Worm (Caenorhabditis elegans) whole organism, L4 larva: ENCODE data around the gene twk-23.

ENCODE experiments used
- F49E8.2 ChIP-seq: sonication (generic microtip); optimal IDR thresholded peaks from 2 replicates; lab custom pipeline; 2016; ENCODE audit warnings: missing compliant biosample characterization, mild to moderate bottlenecking, missing genetic modification characterization, borderline replicate concordance
- Y105C5A.15 ChIP-seq: fragments of 200-800 bp; sonication (Bioruptor generic); IDR thresholded peaks from 2 replicates; pipeline ENCODE4 v1.3.6; 2022; ENCODE audit warnings: missing genetic modification characterization, missing compliant biosample characterization
- Y5F2A.4 ChIP-seq: fragments of 200-800 bp; sonication (Bioruptor generic); optimal IDR thresholded peaks from 2 replicates; lab custom pipeline; 2018; ENCODE audit warnings: mild to moderate bottlenecking, missing genetic modification characterization, missing compliant biosample characterization
- Y75B8A.6 ChIP-seq: fragments of 200-800 bp; sonication (Bioruptor generic); IDR thresholded peaks from 2 replicates; pipeline ENCODE4 v1.3.6; 2022; ENCODE audit warnings: missing genetic modification reagents, missing genetic modification characterization, missing compliant biosample characterization
- ZK546.5 ChIP-seq, 2 experiments: sonication (generic microtip); optimal IDR thresholded peaks; 2 replicates each; lab custom pipeline; 2017; ENCODE audit warnings: missing biosample characterization in 2 of 2, missing genetic modification characterization in 2 of 2
- aha-1 ChIP-seq: fragments of 150-350 bp; peaks from one replicate; lab custom pipeline; 2014; ENCODE audit warnings: missing biosample characterization, missing genetic modification characterization
- arid-1 ChIP-seq: fragments of 200-800 bp; sonication (Bioruptor generic); conservative IDR thresholded peaks from 2 replicates; pipeline ENCODE4 v1.3.6; 2022; ENCODE audit warnings: missing genetic modification reagents, missing genetic modification characterization, missing compliant biosample characterization
- ceh-20 ChIP-seq: fragments of 200-800 bp; sonication (Bioruptor generic); IDR thresholded peaks from 2 replicates; pipeline ENCODE4 v1.3.6; 2022; ENCODE audit warnings: missing genetic modification reagents, missing genetic modification characterization, missing compliant biosample characterization
- ceh-32 ChIP-seq: sonication (generic microtip); optimal IDR thresholded peaks from 2 replicates; lab custom pipeline; 2016; ENCODE audit warnings: mild to moderate bottlenecking, missing genetic modification characterization, missing compliant biosample characterization; ENCODE audit not compliant: poor library complexity
- ceh-44 ChIP-seq: fragments of 200-800 bp; sonication (Bioruptor generic); IDR thresholded peaks from 2 replicates; pipeline ENCODE4 v1.3.6; 2022; ENCODE audit warnings: missing genetic modification reagents, missing genetic modification characterization, missing compliant biosample characterization
- ctbp-1 ChIP-seq: fragments of 200-800 bp; sonication (Bioruptor generic); IDR thresholded peaks from 2 replicates; pipeline ENCODE4 v1.3.6; 2022; ENCODE audit warnings: missing genetic modification reagents, missing genetic modification characterization, missing compliant biosample characterization
- daf-12 ChIP-seq: fragments of 150-350 bp; optimal IDR thresholded peaks from 2 replicates; lab custom pipeline; 2014; ENCODE audit warnings: missing biosample characterization, missing genetic modification reagents, missing genetic modification characterization
- daf-16 ChIP-seq, 3 experiments: sonication (generic microtip); optimal IDR thresholded peaks; 2 replicates each; lab custom pipeline; 2016 to 2017; ENCODE audit warnings: missing genetic modification characterization in 3 of 3, missing genetic modification reagents in 3 of 3, mild to moderate bottlenecking in 2 of 3, missing compliant biosample characterization in 2 of 3, missing biosample characterization in 1 of 3, moderate library complexity in 1 of 3
- daf-19 ChIP-seq: fragments of 200-800 bp; sonication (Bioruptor generic); conservative IDR thresholded peaks from 2 replicates; pipeline ENCODE4 v1.3.6; 2022; ENCODE audit warnings: missing genetic modification characterization, missing compliant biosample characterization
- dmd-6 ChIP-seq: fragments of 200-800 bp; sonication (Bioruptor generic); IDR thresholded peaks from 2 replicates; pipeline ENCODE4 v1.3.6; 2022; ENCODE audit warnings: missing genetic modification reagents, missing genetic modification characterization, missing compliant biosample characterization
- dmd-8 ChIP-seq: fragments of 200-800 bp; sonication (Bioruptor generic); IDR thresholded peaks from 2 replicates; pipeline ENCODE4 v1.3.6; 2022; ENCODE audit warnings: missing genetic modification characterization, missing compliant biosample characterization
- dmd-9 ChIP-seq: fragments of 200-800 bp; sonication (Bioruptor generic); IDR thresholded peaks from 2 replicates; pipeline ENCODE4 v1.3.6; 2022; ENCODE audit warnings: missing genetic modification reagents, missing genetic modification characterization, missing compliant biosample characterization
- duxl-1 ChIP-seq: sonication (generic microtip); optimal IDR thresholded peaks from 2 replicates; lab custom pipeline; 2016; ENCODE audit warnings: mild to moderate bottlenecking, missing genetic modification characterization, moderate library complexity, missing compliant biosample characterization; ENCODE audit not compliant: poor library complexity
- fkh-10 ChIP-seq: fragments of 150-350 bp; optimal IDR thresholded peaks from 2 replicates; lab custom pipeline; 2014; ENCODE audit warnings: missing biosample characterization, missing genetic modification reagents, missing genetic modification characterization
- gei-8 ChIP-seq: fragments of 200-800 bp; sonication (Bioruptor generic); optimal IDR thresholded peaks from 2 replicates; lab custom pipeline; 2018; ENCODE audit warnings: mild to moderate bottlenecking, missing genetic modification characterization, missing compliant biosample characterization
- hlh-11 ChIP-seq: fragments of 200-800 bp; sonication (Bioruptor generic); optimal IDR thresholded peaks from 2 replicates; lab custom pipeline; 2018; ENCODE audit warnings: mild to moderate bottlenecking, missing genetic modification characterization, missing compliant biosample characterization
- hlh-30 ChIP-seq: sonication (generic microtip); optimal IDR thresholded peaks from 2 replicates; lab custom pipeline; 2017; ENCODE audit warnings: antibody characterized with exemption, mild to moderate bottlenecking, missing genetic modification characterization, missing compliant biosample characterization; ENCODE audit not compliant: insufficient read depth
- lim-7 ChIP-seq: fragments of 200-800 bp; sonication (Bioruptor generic); IDR thresholded peaks from 2 replicates; pipeline ENCODE4 v1.3.6; 2022; ENCODE audit warnings: missing genetic modification characterization, missing compliant biosample characterization
- lin-1 ChIP-seq: fragments of 200-800 bp; sonication (Bioruptor generic); IDR thresholded peaks from 2 replicates; pipeline ENCODE4 v1.3.6; 2022; ENCODE audit warnings: missing genetic modification reagents, missing genetic modification characterization, missing compliant biosample characterization
- lin-13 ChIP-seq: fragments of 150-350 bp; optimal IDR thresholded peaks from 2 replicates; lab custom pipeline; 2014; ENCODE audit warnings: missing biosample characterization, missing genetic modification reagents, missing genetic modification characterization
- lin-29 ChIP-seq: fragments of 200-800 bp; sonication (Bioruptor generic); IDR thresholded peaks from 2 replicates; pipeline ENCODE4 v1.3.6; 2022; ENCODE audit warnings: missing genetic modification reagents, missing genetic modification characterization, missing compliant biosample characterization
- lin-38 ChIP-seq: fragments of 200-800 bp; sonication (Bioruptor generic); IDR thresholded peaks from 2 replicates; pipeline ENCODE4 v1.3.6; 2022; ENCODE audit warnings: missing genetic modification reagents, missing genetic modification characterization, missing compliant biosample characterization
- lir-3 ChIP-seq: sonication (generic microtip); optimal IDR thresholded peaks from 2 replicates; lab custom pipeline; 2016; ENCODE audit warnings: mild to moderate bottlenecking, missing genetic modification characterization, missing compliant biosample characterization
- madf-9 ChIP-seq: fragments of 200-800 bp; sonication (Bioruptor generic); conservative IDR thresholded peaks from 2 replicates; pipeline ENCODE4 v1.3.6; 2022; ENCODE audit warnings: missing genetic modification reagents, missing genetic modification characterization, missing compliant biosample characterization
- mdt-29 ChIP-seq: fragments of 200-800 bp; sonication (Bioruptor generic); IDR thresholded peaks from 2 replicates; pipeline ENCODE4 v1.3.6; 2022; ENCODE audit warnings: missing genetic modification reagents, missing genetic modification characterization, missing compliant biosample characterization
- mxl-2 ChIP-seq: fragments of 200-800 bp; sonication (Bioruptor generic); conservative IDR thresholded peaks from 2 replicates; pipeline ENCODE4 v1.3.6; 2022; ENCODE audit warnings: missing genetic modification reagents, missing genetic modification characterization, missing compliant biosample characterization
- mxl-3 ChIP-seq: fragments of 200-800 bp; sonication (Bioruptor generic); optimal IDR thresholded peaks from 2 replicates; lab custom pipeline; 2018; ENCODE audit warnings: mild to moderate bottlenecking, missing genetic modification characterization, missing compliant biosample characterization
- nhr-10 ChIP-seq: fragments of 150-350 bp; optimal IDR thresholded peaks from 2 replicates; lab custom pipeline; 2014; ENCODE audit warnings: missing biosample characterization, missing genetic modification characterization
- nhr-111 ChIP-seq: fragments of 200-800 bp; sonication (Bioruptor generic); optimal IDR thresholded peaks from 2 replicates; lab custom pipeline; 2018; ENCODE audit warnings: mild to moderate bottlenecking, missing genetic modification characterization, missing compliant biosample characterization
- nhr-28 ChIP-seq: fragments of 150-350 bp; optimal IDR thresholded peaks from 2 replicates; lab custom pipeline; 2014; ENCODE audit warnings: missing biosample characterization, missing genetic modification characterization
- nhr-48 ChIP-seq: sonication (generic microtip); optimal IDR thresholded peaks from 2 replicates; lab custom pipeline; 2016; ENCODE audit warnings: mild to moderate bottlenecking, missing genetic modification characterization, missing compliant biosample characterization
- pha-4 ChIP-seq, 2 experiments: fragments of 150-350 bp in 1 of 2; fragments of 200-800 bp in 1 of 2; sonication (Bioruptor generic) in 1 of 2; IDR thresholded peaks in 1 of 2; optimal IDR thresholded peaks in 1 of 2; 2 replicates each; pipeline versions ENCODE4 v1.3.6 to Lab custom; 2014 to 2022; ENCODE audit warnings: missing genetic modification characterization in 2 of 2, missing genetic modification reagents in 2 of 2, missing biosample characterization in 1 of 2, missing compliant biosample characterization in 1 of 2
- php-3 ChIP-seq: fragments of 200-800 bp; sonication (Bioruptor generic); IDR thresholded peaks from 2 replicates; pipeline ENCODE4 v1.3.6; 2022; ENCODE audit warnings: missing genetic modification reagents, missing genetic modification characterization, missing compliant biosample characterization
- sdz-12 ChIP-seq: fragments of 200-800 bp; sonication (Bioruptor generic); optimal IDR thresholded peaks from 2 replicates; lab custom pipeline; 2018; ENCODE audit warnings: mild to moderate bottlenecking, missing genetic modification characterization, missing compliant biosample characterization
- snpc-1.2 ChIP-seq: fragments of 200-800 bp; sonication (Bioruptor generic); IDR thresholded peaks from 2 replicates; pipeline ENCODE4 v1.3.6; 2022; ENCODE audit warnings: missing genetic modification reagents, missing genetic modification characterization, missing compliant biosample characterization
- tag-97 ChIP-seq: fragments of 200-800 bp; sonication (Bioruptor generic); IDR thresholded peaks from 2 replicates; pipeline ENCODE4 v1.3.6; 2022; ENCODE audit warnings: missing genetic modification characterization, missing compliant biosample characterization
- vab-7 ChIP-seq: fragments of 200-800 bp; sonication (Bioruptor generic); IDR thresholded peaks from 2 replicates; pipeline ENCODE4 v1.3.6; 2022; ENCODE audit warnings: missing genetic modification reagents, missing genetic modification characterization, missing compliant biosample characterization
- zip-11 ChIP-seq: fragments of 200-800 bp; sonication (Bioruptor generic); IDR thresholded peaks from 2 replicates; pipeline ENCODE4 v1.3.6; 2022; ENCODE audit warnings: missing genetic modification characterization, missing compliant biosample characterization
- ztf-11 ChIP-seq: fragments of 150-350 bp; optimal IDR thresholded peaks from 2 replicates; lab custom pipeline; 2014; ENCODE audit warnings: missing biosample characterization, missing genetic modification characterization

twk-23 gene

ce11 chrX:13782074-13782462 lies 41.3 kb downstream of the twk-23 start (continued):
- no peak for TF ChIP-seq fkh-10 (GFP tag; lab: Kevin White, UChicago)
- peak; percentile 84 for TF ChIP-seq lim-7 (GFP tag; lab: Robert Waterston, UW)
- TF ChIP-seq Y75B8A.6 (GFP tag; lab: Robert Waterston, UW), result no peak
- TF ChIP-seq nhr-10 (tag; lab: Kevin White, UChicago), result no peak
- no peak for TF ChIP-seq daf-16 (GFP tag; optimal IDR thresholded peaks at IDR 0.05; lab: Kevin White, UChicago)
- TF ChIP-seq daf-16 (tag; optimal IDR thresholded peaks at IDR 0.05; lab: Kevin White, UChicago), result peak; percentile 62
- TF ChIP-seq snpc-1.2 (GFP tag; lab: Robert Waterston, UW), result peak; percentile 78; the same call in 1 of the 2 replicates
- no peak for TF ChIP-seq mxl-2
- peak; percentile 77; the same call in 1 of the 2 replicates for TF ChIP-seq dmd-8 (GFP tag; lab: Robert Waterston, UW)
- TF ChIP-seq lin-38, result no peak
- 0 out of 2 replicates have a peak, but pooled peaks have one; percentile 50 for TF ChIP-seq ctbp-1 (GFP tag; lab: Robert Waterston, UW)
- TF ChIP-seq nhr-28 (tag; lab: Kevin White, UChicago), result no peak
- TF ChIP-seq php-3 (GFP tag; lab: Robert Waterston, UW), result 0 out of 2 replicates have a peak, but pooled peaks have one; percentile 38
- no peak for TF ChIP-seq lir-3
- TF ChIP-seq arid-1, result peak; percentile 59
- no peak for TF ChIP-seq daf-12 (tag; lab: Kevin White, UChicago)
- no peak for TF ChIP-seq dmd-9
- peak; percentile 15 for TF ChIP-seq hlh-11
- 0 out of 2 replicates have a peak, but pooled peaks have one; percentile 14 for TF ChIP-seq lin-1 (GFP tag; lab: Robert Waterston, UW)

- TF ChIP-seq ztf-11, result no peak
- TF ChIP-seq daf-19, result 0 out of 2 replicates have a peak, but pooled peaks have one; percentile 58
- peak; percentile 22 for TF ChIP-seq nhr-111
- TF ChIP-seq hlh-30 (tag; lab: Kevin White, UChicago), result peak; percentile 30
- no peak for TF ChIP-seq ceh-32 (tag; lab: Kevin White, UChicago)
- peak; percentile 74 for TF ChIP-seq ctbp-1 (GFP tag; lab: Robert Waterston, UW)
- peak; percentile 68; the same call in 1 of the 2 replicates for TF ChIP-seq mdt-29 (GFP tag; lab: Robert Waterston, UW)
- peak; percentile 36; the same call in 1 of the 2 replicates for TF ChIP-seq ceh-44 (GFP tag; lab: Robert Waterston, UW)
- TF ChIP-seq lin-29 (GFP tag; lab: Robert Waterston, UW), result no peak
- no peak for TF ChIP-seq zip-11
- TF ChIP-seq Y75B8A.6 (GFP tag; lab: Robert Waterston, UW), result 0 out of 2 replicates have a peak, but pooled peaks have one; percentile 45
- no peak for TF ChIP-seq ZK546.5 (tag; optimal IDR thresholded peaks at IDR 0.05; lab: Kevin White, UChicago)
- TF ChIP-seq mxl-2, result peak; percentile 69
- peak; percentile 7 for TF ChIP-seq Y5F2A.4 (GFP tag; lab: Kevin White, UChicago)
- TF ChIP-seq nhr-48, result peak; percentile 44
- peak; percentile 21 for TF ChIP-seq hlh-11
- no peak for TF ChIP-seq gei-8 (GFP tag; lab: Kevin White, UChicago)
- TF ChIP-seq pha-4 (GFP tag; IDR thresholded peaks at IDR 0.05; lab: Robert Waterston, UW), result peak; percentile 82
- TF ChIP-seq pha-4 (tag; optimal IDR thresholded peaks at IDR 0.05; lab: Kevin White, UChicago), result no peak
- TF ChIP-seq dmd-8 (GFP tag; lab: Robert Waterston, UW), result peak; percentile 75; the same call in 1 of the 2 replicates
- TF ChIP-seq lin-1 (GFP tag; lab: Robert Waterston, UW), result 0 out of 2 replicates have a peak, but pooled peaks have one; percentile 48
- TF ChIP-seq lir-3, result peak; percentile 51
- peak; percentile 44 for TF ChIP-seq dmd-6 (GFP tag; lab: Robert Waterston, UW)
- peak; percentile 80; the same call in 1 of the 2 replicates for TF ChIP-seq Y105C5A.15 (GFP tag; lab: Robert Waterston, UW)
- TF ChIP-seq duxl-1, result peak; percentile 70
- peak; percentile 62 for TF ChIP-seq F49E8.2 (tag; lab: Kevin White, UChicago)
- no peak for TF ChIP-seq mxl-3 (GFP tag; lab: Kevin White, UChicago)
- TF ChIP-seq aha-1 (tag; lab: Kevin White, UChicago), result peak; percentile 81
- no peak for TF ChIP-seq fkh-10 (GFP tag; lab: Kevin White, UChicago)
- no peak for TF ChIP-seq tag-97 (GFP tag; lab: Robert Waterston, UW)
- peak; percentile 12 for TF ChIP-seq lin-13
- peak; percentile 73; the same call in 1 of the 2 replicates for TF ChIP-seq ceh-20 (GFP tag; lab: Robert Waterston, UW)
- TF ChIP-seq daf-16 (GFP tag; optimal IDR thresholded peaks at IDR 0.05; lab: Kevin White, UChicago), result peak; percentile 14 to 72
- TF ChIP-seq daf-16 (tag; optimal IDR thresholded peaks at IDR 0.05; lab: Kevin White, UChicago), result peak; percentile 36
- peak; percentile 75 for TF ChIP-seq madf-9 (GFP tag; lab: Robert Waterston, UW)
- TF ChIP-seq sdz-12 (GFP tag; lab: Kevin White, UChicago), result peak; percentile 15
- TF ChIP-seq vab-7 (GFP tag; lab: Robert Waterston, UW), result peak; percentile 88
Observed at ce11 chrX:13781445-13782073, 41.8 kb downstream of the twk-23 start.
